Fruit fly (Drosophila melanogaster) whole organism, embryonic: Measurements from ENCODE around the gene CG17777.
A peak's percentile ranks its signal among the peaks of the same experiment; 100 is the strongest.

Source experiments
- Aef1 ChIP-seq: fragments of 200-800 bp; sonication (Bioruptor generic); IDR thresholded peaks from 3 replicates; pipeline ENCODE4 v1.3.6; 2022; ENCODE audit warnings: missing biosample characterization, missing genetic modification characterization
- Atf-2 ChIP-seq: fragments of 200-800 bp; sonication (Bioruptor generic); optimal IDR thresholded peaks from 2 replicates; lab custom pipeline; 2016; ENCODE audit warnings: missing biosample characterization, missing genetic modification characterization
- Atf6 ChIP-seq: fragments of 200-800 bp; sonication (Bioruptor generic); IDR thresholded peaks from 2 replicates; pipeline ENCODE4 v1.3.6; 2022; ENCODE audit warnings: missing biosample characterization, missing genetic modification characterization
- B-H2 ChIP-seq: fragments of 200-800 bp; sonication (Bioruptor generic); optimal IDR thresholded peaks from 2 replicates; lab custom pipeline; 2018; ENCODE audit warnings: missing biosample characterization, mild to moderate bottlenecking, missing genetic modification characterization
- CG1024 ChIP-seq: fragments of 200-800 bp; sonication (Bioruptor generic); IDR thresholded peaks from 2 replicates; pipeline ENCODE4 v1.3.6; 2022; ENCODE audit warnings: missing biosample characterization, missing genetic modification characterization
- CG11695 ChIP-seq: fragments of 200-800 bp; sonication (Bioruptor generic); IDR thresholded peaks from 3 replicates; pipeline ENCODE4 v1.3.6; 2022; ENCODE audit warnings: missing biosample characterization, missing genetic modification characterization
- CG14014 ChIP-seq: fragments of 200-800 bp; sonication (Bioruptor generic); IDR thresholded peaks from 2 replicates; pipeline ENCODE4 v1.3.6; 2022; ENCODE audit warnings: missing biosample characterization, missing genetic modification characterization
- CG14965 ChIP-seq: fragments of 200-800 bp; sonication (Bioruptor generic); optimal IDR thresholded peaks from 2 replicates; lab custom pipeline; 2016; ENCODE audit warnings: missing biosample characterization, missing genetic modification characterization, borderline replicate concordance
- CG15011 ChIP-seq: fragments of 200-800 bp; sonication (Bioruptor generic); optimal IDR thresholded peaks from 3 replicates; lab custom pipeline; 2018; ENCODE audit warnings: missing biosample characterization, mild to moderate bottlenecking, missing genetic modification characterization
- CG15479 ChIP-seq: fragments of 200-800 bp; sonication (Bioruptor generic); optimal IDR thresholded peaks from 3 replicates; lab custom pipeline; 2019; ENCODE audit warnings: missing biosample characterization, mild to moderate bottlenecking, missing genetic modification characterization, moderate library complexity
- CG16863 ChIP-seq: fragments of 200-800 bp; sonication (Bioruptor generic); optimal IDR thresholded peaks from 3 replicates; lab custom pipeline; 2016; ENCODE audit warnings: missing biosample characterization, missing genetic modification characterization
- CG17568 ChIP-seq: fragments of 200-800 bp; sonication (Bioruptor generic); optimal IDR thresholded peaks from 2 replicates; lab custom pipeline; 2018; ENCODE audit warnings: missing biosample characterization, mild to moderate bottlenecking, missing genetic modification characterization, moderate library complexity
- CG2875 ChIP-seq: fragments of 200-800 bp; sonication (Bioruptor generic); optimal IDR thresholded peaks from 2 replicates; lab custom pipeline; 2017; ENCODE audit warnings: missing biosample characterization, mild to moderate bottlenecking, missing genetic modification characterization, missing genetic modification reagents
- CG2889 ChIP-seq: fragments of 200-800 bp; sonication (Bioruptor generic); IDR thresholded peaks from 3 replicates; pipeline ENCODE4 v1.3.6; 2022; ENCODE audit warnings: missing biosample characterization, missing genetic modification characterization
- CG30020 ChIP-seq: fragments of 200-800 bp; optimal IDR thresholded peaks from 2 replicates; lab custom pipeline; 2019; ENCODE audit warnings: missing biosample characterization, mild to moderate bottlenecking, missing genetic modification characterization, moderate library complexity
- CG3847 ChIP-seq: fragments of 200-800 bp; sonication (Bioruptor generic); IDR thresholded peaks from 2 replicates; pipeline ENCODE4 v1.3.6; 2022; ENCODE audit warnings: missing biosample characterization, missing genetic modification characterization
- CG4328 ChIP-seq: fragments of 200-800 bp; sonication (Bioruptor generic); optimal IDR thresholded peaks from 3 replicates; lab custom pipeline; 2017; ENCODE audit warnings: missing biosample characterization, missing genetic modification reagents, missing genetic modification characterization
- CG43689 ChIP-seq: fragments of 200-800 bp; sonication (Bioruptor generic); IDR thresholded peaks from 2 replicates; pipeline ENCODE4 v1.3.6; 2022; ENCODE audit warnings: missing biosample characterization, missing genetic modification characterization
- CG4617 ChIP-seq: fragments of 200-800 bp; sonication (Bioruptor generic); optimal IDR thresholded peaks from 3 replicates; lab custom pipeline; 2016; ENCODE audit warnings: missing biosample characterization, missing genetic modification characterization, borderline replicate concordance
- CG4730 ChIP-seq: fragments of 200-800 bp; sonication (Bioruptor generic); IDR thresholded peaks from 2 replicates; pipeline ENCODE4 v1.3.6; 2022; ENCODE audit warnings: missing biosample characterization, missing genetic modification characterization
- CG5245 ChIP-seq: fragments of 200-800 bp; sonication (Bioruptor generic); optimal IDR thresholded peaks from 3 replicates; lab custom pipeline; 2016; ENCODE audit warnings: missing biosample characterization, missing genetic modification characterization
- CG7372 ChIP-seq: fragments of 200-800 bp; sonication (Bioruptor generic); IDR thresholded peaks from 2 replicates; pipeline ENCODE4 v1.3.6; 2022; ENCODE audit warnings: missing biosample characterization, missing genetic modification characterization
- CG7839 ChIP-seq: fragments of 200-800 bp; sonication (Bioruptor generic); optimal IDR thresholded peaks from 3 replicates; lab custom pipeline; 2018; ENCODE audit warnings: missing biosample characterization, mild to moderate bottlenecking, missing genetic modification characterization, moderate library complexity
- CG7987 ChIP-seq: fragments of 200-800 bp; sonication (Bioruptor generic); optimal IDR thresholded peaks from 2 replicates; lab custom pipeline; 2018; ENCODE audit warnings: missing biosample characterization, mild to moderate bottlenecking, missing genetic modification characterization, moderate library complexity
- CG8478 ChIP-seq: fragments of >200 bp; optimal IDR thresholded peaks from 2 replicates; lab custom pipeline; 2018
- Dref ChIP-seq: fragments of 200-800 bp; sonication (Bioruptor generic); IDR thresholded peaks from 2 replicates; pipeline ENCODE4 v1.3.6; 2022; ENCODE audit warnings: missing biosample characterization, missing genetic modification characterization
- Elba2 ChIP-seq: fragments of 200-800 bp; sonication (Bioruptor generic); optimal IDR thresholded peaks from 3 replicates; lab custom pipeline; 2016; ENCODE audit warnings: missing biosample characterization, missing genetic modification characterization
- Gug ChIP-seq: fragments of 200-800 bp; sonication (Bioruptor generic); IDR thresholded peaks from 4 replicates; pipeline ENCODE4 v1.3.6; 2022; ENCODE audit warnings: missing biosample characterization, missing genetic modification characterization
- Hey ChIP-seq: fragments of 200-800 bp; sonication (Bioruptor generic); optimal IDR thresholded peaks from 3 replicates; lab custom pipeline; 2018; ENCODE audit warnings: missing biosample characterization, mild to moderate bottlenecking, missing genetic modification characterization
- Mad ChIP-seq: fragments of 200-800 bp; sonication (Bioruptor generic); optimal IDR thresholded peaks from 2 replicates; lab custom pipeline; 2016; ENCODE audit warnings: missing biosample characterization, missing genetic modification characterization
- Nf-YC ChIP-seq: fragments of 200-800 bp; optimal IDR thresholded peaks from 3 replicates; lab custom pipeline; 2019; ENCODE audit warnings: missing biosample characterization, mild to moderate bottlenecking, missing genetic modification characterization, moderate library complexity
- Oaz ChIP-seq: fragments of 200-800 bp; sonication (Bioruptor generic); IDR thresholded peaks from 2 replicates; pipeline ENCODE4 v1.3.6; 2022; ENCODE audit warnings: missing biosample characterization, missing genetic modification characterization
- Sox100B ChIP-seq: fragments of 200-800 bp; sonication (Bioruptor generic); optimal IDR thresholded peaks from 3 replicates; lab custom pipeline; 2018; ENCODE audit warnings: missing biosample characterization, mild to moderate bottlenecking, missing genetic modification characterization
- Taf1 ChIP-seq: fragments of 200-800 bp; sonication (Bioruptor generic); IDR thresholded peaks from 2 replicates; pipeline ENCODE4 v1.3.6; 2022; ENCODE audit warnings: missing biosample characterization, missing genetic modification characterization
- Trl ChIP-seq, 3 experiments: fragments of >200 bp in 2 of 3; fragments of 200-800 bp in 1 of 3; sonication (Bioruptor generic) in 1 of 3; optimal IDR thresholded peaks; 2 replicates in 1 of 3; 3 replicates in 2 of 3; lab custom pipeline; 2016 to 2017; ENCODE audit warnings: missing biosample characterization in 1 of 3, missing genetic modification characterization in 1 of 3
- ac ChIP-seq: fragments of 200-800 bp; sonication (Bioruptor generic); optimal IDR thresholded peaks from 3 replicates; lab custom pipeline; 2017; ENCODE audit warnings: missing biosample characterization, mild to moderate bottlenecking, missing genetic modification characterization
- cg ChIP-seq: fragments of 200-800 bp; sonication (Bioruptor generic); optimal IDR thresholded peaks from 3 replicates; lab custom pipeline; 2019; ENCODE audit warnings: missing biosample characterization, mild to moderate bottlenecking, missing genetic modification characterization, moderate library complexity
- ems ChIP-seq: fragments of 200-800 bp; sonication (Bioruptor generic); optimal IDR thresholded peaks from 3 replicates; lab custom pipeline; 2016; ENCODE audit warnings: missing biosample characterization, missing genetic modification characterization
- ewg ChIP-seq: fragments of 200-800 bp; sonication (Bioruptor generic); optimal IDR thresholded peaks from 3 replicates; lab custom pipeline; 2017; ENCODE audit warnings: mild to moderate bottlenecking, missing biosample characterization, missing genetic modification reagents, missing genetic modification characterization
- fd3F ChIP-seq: fragments of 200-800 bp; sonication (Bioruptor generic); optimal IDR thresholded peaks from 2 replicates; lab custom pipeline; 2018; ENCODE audit warnings: missing biosample characterization, mild to moderate bottlenecking, missing genetic modification characterization, moderate library complexity
- fd96Cb ChIP-seq: fragments of 200-800 bp; sonication (Bioruptor generic); optimal IDR thresholded peaks from 2 replicates; lab custom pipeline; 2018; ENCODE audit warnings: missing biosample characterization, mild to moderate bottlenecking, missing genetic modification characterization, moderate library complexity
- hkb ChIP-seq, 2 experiments: fragments of 200-800 bp in 1 of 2; fragments of >200 bp in 1 of 2; sonication (Bioruptor generic) in 1 of 2; IDR thresholded peaks in 1 of 2; optimal IDR thresholded peaks in 1 of 2; 2 replicates each; pipeline versions ENCODE4 v1.3.6 to Lab custom; 2017 to 2022; ENCODE audit warnings: missing biosample characterization in 1 of 2, missing genetic modification characterization in 1 of 2
- klu ChIP-seq: fragments of 200-800 bp; sonication (Bioruptor generic); IDR thresholded peaks from 2 replicates; pipeline ENCODE4 v1.3.6; 2022; ENCODE audit warnings: missing biosample characterization, missing genetic modification characterization
- knrl ChIP-seq: fragments of 200-800 bp; sonication (Bioruptor generic); IDR thresholded peaks from 3 replicates; pipeline ENCODE4 v1.3.6; 2022; ENCODE audit warnings: missing biosample characterization, missing genetic modification characterization; ENCODE audit not compliant: partially characterized antibody
- maf-S ChIP-seq: fragments of 200-800 bp; sonication (Bioruptor generic); optimal IDR thresholded peaks from 2 replicates; lab custom pipeline; 2016; ENCODE audit warnings: missing biosample characterization, missing genetic modification characterization
- sim ChIP-seq: fragments of 200-800 bp; sonication (Bioruptor generic); IDR thresholded peaks from 2 replicates; pipeline ENCODE4 v1.3.6; 2022; ENCODE audit warnings: missing biosample characterization, missing genetic modification characterization
- slbo ChIP-seq: fragments of 200-800 bp; sonication (Bioruptor generic); IDR thresholded peaks from 2 replicates; pipeline ENCODE4 v1.3.6; 2022; ENCODE audit warnings: missing biosample characterization, missing genetic modification characterization
- sug ChIP-seq: fragments of 200-800 bp; optimal IDR thresholded peaks from 2 replicates; lab custom pipeline; 2019; ENCODE audit warnings: missing biosample characterization, mild to moderate bottlenecking, missing genetic modification characterization, moderate library complexity
- toy ChIP-seq: fragments of 200-800 bp; sonication (Bioruptor generic); IDR thresholded peaks from 2 replicates; pipeline ENCODE4 v1.3.6; 2022; ENCODE audit warnings: missing biosample characterization, missing genetic modification characterization
- unpg ChIP-seq: fragments of 200-800 bp; sonication (Bioruptor generic); optimal IDR thresholded peaks from 3 replicates; lab custom pipeline; 2018; ENCODE audit warnings: missing biosample characterization, mild to moderate bottlenecking, missing genetic modification characterization, moderate library complexity
- usp ChIP-seq: fragments of >200 bp; optimal IDR thresholded peaks from 2 replicates; lab custom pipeline; 2017; ENCODE audit warnings: missing biosample characterization, missing genetic modification characterization

Gene CG17777

DNA sequence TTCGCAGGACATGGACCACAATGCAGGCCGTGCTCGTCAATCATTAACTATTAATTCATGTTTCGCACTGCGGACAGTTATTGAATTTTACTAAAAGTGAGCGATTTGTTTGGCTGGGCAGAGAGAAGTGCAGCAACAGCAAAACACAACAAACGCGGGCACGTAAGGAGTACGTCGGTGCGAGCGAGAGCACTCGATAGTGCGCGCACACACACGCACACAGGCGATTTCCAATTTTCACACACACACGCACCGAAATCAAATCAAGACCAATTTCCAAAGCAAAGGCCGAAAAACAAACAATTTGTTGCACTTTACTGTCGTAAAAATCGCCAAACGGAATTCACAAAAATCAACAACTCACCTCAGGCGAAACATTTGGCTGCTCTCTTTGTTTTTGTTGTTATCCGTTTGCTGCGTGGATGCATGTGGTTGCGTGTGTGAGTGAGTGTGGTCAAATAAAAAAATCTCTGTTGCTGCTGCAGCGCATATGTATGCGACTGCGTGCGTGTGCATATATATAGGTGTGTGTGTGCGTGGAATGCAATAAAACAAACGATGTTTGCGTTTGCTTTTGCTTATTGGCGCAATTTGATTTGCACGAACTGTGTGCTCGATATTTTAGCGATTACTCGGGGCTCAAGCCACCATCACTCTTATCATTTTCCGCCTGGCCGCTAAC is 28.6 kb upstream of the CG17777 start (continued):
- TF ChIP-seq CG43689 (GFP tag; lab: Robert Waterston, UW) (no peak), usp (GFP tag; lab: Kevin White, UChicago) (no peak), ewg (GFP tag; lab: Kevin White, UChicago) (peak; percentile 0), knrl (GFP tag; lab: Robert Waterston, UW) (no peak), CG15479 (GFP tag; lab: Kevin White, UChicago) (peak; percentile 75), slbo (GFP tag; lab: Robert Waterston, UW) (no peak), Nf-YC (tag; lab: Kevin White, UChicago) (no peak), CG7839 (tag; lab: Kevin White, UChicago) (no peak), CG7372 (no peak), sim (GFP tag; lab: Robert Waterston, UW) (no peak), cg (peak; percentile 96), Mad (GFP tag; lab: Kevin White, UChicago) (no peak), CG2889 (GFP tag; lab: Robert Waterston, UW) (no peak), Sox100B (GFP tag; lab: Kevin White, UChicago) (no peak), Taf1 (GFP tag; lab: Robert Waterston, UW) (no peak), B-H2 (GFP tag; lab: Kevin White, UChicago) (no peak), sug (tag; lab: Kevin White, UChicago) (no peak), Gug (GFP tag; lab: Robert Waterston, UW) (no peak), fd3F (no peak), CG2875 (GFP tag; lab: Kevin White, UChicago) (no peak), Atf6 (GFP tag; lab: Robert Waterston, UW) (no peak), CG4617 (GFP tag; lab: Kevin White, UChicago) (peak; percentile 42), CG16863 (GFP tag; lab: Kevin White, UChicago) (no peak), CG7987 (GFP tag; lab: Kevin White, UChicago) (no peak), CG11695 (GFP tag; lab: Robert Waterston, UW) (no peak), ac (no peak), CG4730 (GFP tag; lab: Robert Waterston, UW) (no peak), Aef1 (GFP tag; lab: Robert Waterston, UW) (no peak), hkb (optimal IDR thresholded peaks at IDR 0.05; lab: Kevin White, UChicago) (peak; percentile 50), hkb (GFP tag; IDR thresholded peaks at IDR 0.05; lab: Robert Waterston, UW) (no peak), CG8478 (lab: Kevin White, UChicago) (peak; percentile 97), fd96Cb (no peak), Elba2 (peak; percentile 50), CG14014 (GFP tag; lab: Robert Waterston, UW) (no peak), CG1024 (no peak), CG14965 (GFP tag; lab: Kevin White, UChicago) (no peak), klu (no peak), Atf-2 (no peak), ems (GFP tag; lab: Kevin White, UChicago) (no peak), Oaz (GFP tag; lab: Robert Waterston, UW) (no peak), CG4328 (GFP tag; lab: Kevin White, UChicago) (no peak), Dref (no peak), CG17568 (no peak), maf-S (GFP tag; lab: Kevin White, UChicago) (no peak), unpg (GFP tag; lab: Kevin White, UChicago) (no peak), toy (no peak), CG15011 (no peak), CG30020 (no peak), CG5245 (no peak), CG3847 (GFP tag; lab: Robert Waterston, UW) (no peak), Trl (optimal IDR thresholded peaks at IDR 0.05; lab: Kevin White, UChicago) (peak in 1 of 2 experiments; percentile 20), Trl (GFP tag; optimal IDR thresholded peaks at IDR 0.05; lab: Kevin White, UChicago) (no peak), Hey (tag; lab: Kevin White, UChicago) (no peak)
